Fruit fly (Drosophila melanogaster) whole organism, wandering third instar larva: ENCODE data around the gene Cmpk.

Experiments used
- Abd-B ChIP-seq: fragments of >200 bp; optimal IDR thresholded peaks from 2 replicates; lab custom pipeline; 2017; ENCODE audit warnings: missing biosample characterization, missing genetic modification characterization
- Hnf4 ChIP-seq: fragments of 200-800 bp; sonication (Bioruptor generic); optimal IDR thresholded peaks from 2 replicates; lab custom pipeline; 2016; ENCODE audit warnings: missing biosample characterization, mild to moderate bottlenecking, missing genetic modification characterization
- Hr78 ChIP-seq: fragments of >200 bp; optimal IDR thresholded peaks from 2 replicates; lab custom pipeline; 2017; ENCODE audit warnings: missing biosample characterization, missing genetic modification characterization
- Mio ChIP-seq: sonication (Bioruptor generic); optimal IDR thresholded peaks from 2 replicates; lab custom pipeline; 2016; ENCODE audit warnings: missing biosample characterization, missing genetic modification characterization
- OdsH ChIP-seq: fragments of 200-800 bp; sonication (Bioruptor generic); optimal IDR thresholded peaks from 2 replicates; lab custom pipeline; 2016; ENCODE audit warnings: missing biosample characterization, mild to moderate bottlenecking, missing genetic modification characterization
- dmrt93B ChIP-seq: fragments of 200-800 bp; sonication (Bioruptor generic); optimal IDR thresholded peaks from 2 replicates; lab custom pipeline; 2018; ENCODE audit warnings: missing biosample characterization, mild to moderate bottlenecking, missing genetic modification characterization
- h ChIP-seq: fragments of 200-800 bp; sonication (Bioruptor generic); optimal IDR thresholded peaks from 3 replicates; lab custom pipeline; 2016; ENCODE audit warnings: missing biosample characterization, mild to moderate bottlenecking, missing genetic modification characterization
- pan ChIP-seq: fragments of >200 bp; optimal IDR thresholded peaks from 2 replicates; lab custom pipeline; 2017
- psq ChIP-seq: fragments of 200-800 bp; sonication (Bioruptor generic); optimal IDR thresholded peaks from 3 replicates; lab custom pipeline; 2017; ENCODE audit warnings: missing biosample characterization, mild to moderate bottlenecking, missing genetic modification characterization, moderate library complexity
- usp ChIP-seq: fragments of >200 bp; optimal IDR thresholded peaks from 2 replicates; lab custom pipeline; 2017; ENCODE audit warnings: missing biosample characterization, missing genetic modification characterization

dm6 chr3R:26052150-26052908 is 2.9 kb downstream of the Cmpk start, which contains the start of the genes Exo84 and Vps2:
- peak; percentile 11 for TF ChIP-seq OdsH (GFP tag; lab: Kevin White, UChicago)
- TF ChIP-seq pan, result no peak
- TF ChIP-seq Mio (GFP tag; lab: Kevin White, UChicago), result no peak
- no peak for TF ChIP-seq h
- peak; percentile 55 for TF ChIP-seq dmrt93B (GFP tag; lab: Kevin White, UChicago)
- TF ChIP-seq Hr78 (GFP tag; lab: Kevin White, UChicago), result peak; percentile 15
- no peak for TF ChIP-seq usp (GFP tag; lab: Kevin White, UChicago)
- no peak for TF ChIP-seq Abd-B
- TF ChIP-seq psq, result peak; percentile 21
- TF ChIP-seq Hnf4 (GFP tag; lab: Kevin White, UChicago), result no peak
